Fruit fly (Drosophila melanogaster) whole organism, embryonic: ENCODE data around the gene IFT43.

Experiments used
- BEAF-32 ChIP-seq: fragments of 200-800 bp; sonication (Bioruptor generic); optimal IDR thresholded peaks from 3 replicates; lab custom pipeline; 2017; ENCODE audit warnings: missing biosample characterization, missing genetic modification characterization, mild to moderate bottlenecking, moderate library complexity, missing genetic modification reagents
- CG10267 ChIP-seq: fragments of 200-800 bp; sonication (Bioruptor generic); optimal IDR thresholded peaks from 2 replicates; lab custom pipeline; 2018; ENCODE audit warnings: missing biosample characterization, mild to moderate bottlenecking, missing genetic modification characterization, moderate library complexity
- CG11504 ChIP-seq: fragments of 200-800 bp; sonication (Bioruptor generic); optimal IDR thresholded peaks from 3 replicates; lab custom pipeline; 2019; ENCODE audit warnings: missing biosample characterization, mild to moderate bottlenecking, missing genetic modification characterization, moderate library complexity
- CG11723 ChIP-seq: fragments of 200-800 bp; sonication (Bioruptor generic); optimal IDR thresholded peaks from 2 replicates; lab custom pipeline; 2017; ENCODE audit warnings: missing biosample characterization, mild to moderate bottlenecking, missing genetic modification characterization
- CG12659 ChIP-seq: fragments of 200-800 bp; sonication (Bioruptor generic); optimal IDR thresholded peaks from 3 replicates; lab custom pipeline; 2017; ENCODE audit warnings: mild to moderate bottlenecking, missing biosample characterization, missing genetic modification reagents, missing genetic modification characterization
- CG12942 ChIP-seq: fragments of 200-800 bp; sonication (Bioruptor generic); optimal IDR thresholded peaks from 3 replicates; lab custom pipeline; 2016; ENCODE audit warnings: missing biosample characterization, missing genetic modification characterization
- CG13894 ChIP-seq: fragments of 200-800 bp; sonication (Bioruptor generic); optimal IDR thresholded peaks from 3 replicates; lab custom pipeline; 2018; ENCODE audit warnings: missing biosample characterization, mild to moderate bottlenecking, missing genetic modification characterization, moderate library complexity
- CG14860 ChIP-seq: fragments of 200-800 bp; sonication (Bioruptor generic); IDR thresholded peaks from 3 replicates; pipeline ENCODE4 v1.3.6; 2022; ENCODE audit warnings: missing biosample characterization, missing genetic modification characterization; ENCODE audit not compliant: partially characterized antibody
- CG1602 ChIP-seq: fragments of 200-800 bp; sonication (Bioruptor generic); optimal IDR thresholded peaks from 3 replicates; lab custom pipeline; 2016; ENCODE audit warnings: missing biosample characterization, missing genetic modification characterization
- CG17829 ChIP-seq: fragments of 200-800 bp; optimal IDR thresholded peaks from 2 replicates; lab custom pipeline; 2019; ENCODE audit warnings: missing biosample characterization, mild to moderate bottlenecking, missing genetic modification characterization, moderate library complexity
- CG18476 ChIP-seq: fragments of 200-800 bp; sonication (Bioruptor generic); optimal IDR thresholded peaks from 2 replicates; lab custom pipeline; 2016; ENCODE audit warnings: missing biosample characterization, mild to moderate bottlenecking, missing genetic modification characterization
- CG2129 ChIP-seq: fragments of 200-800 bp; sonication (Bioruptor generic); IDR thresholded peaks from 2 replicates; pipeline ENCODE4 v1.3.6; 2022; ENCODE audit warnings: missing biosample characterization, missing genetic modification characterization; ENCODE audit not compliant: partially characterized antibody
- CG31388 ChIP-seq: fragments of 200-800 bp; sonication (Bioruptor generic); optimal IDR thresholded peaks from 2 replicates; lab custom pipeline; 2016; ENCODE audit warnings: missing biosample characterization, missing genetic modification characterization
- CG34422 ChIP-seq: fragments of 200-800 bp; sonication (Bioruptor generic); IDR thresholded peaks from 3 replicates; pipeline ENCODE4 v1.3.6; 2022; ENCODE audit warnings: missing biosample characterization, missing genetic modification characterization
- CG4617 ChIP-seq: fragments of 200-800 bp; sonication (Bioruptor generic); optimal IDR thresholded peaks from 3 replicates; lab custom pipeline; 2016; ENCODE audit warnings: missing biosample characterization, missing genetic modification characterization, borderline replicate concordance
- CG8089 ChIP-seq: fragments of 200-800 bp; sonication (Bioruptor generic); optimal IDR thresholded peaks from 3 replicates; lab custom pipeline; 2016; ENCODE audit warnings: missing biosample characterization, missing genetic modification characterization
- CG8765 ChIP-seq: fragments of 200-800 bp; sonication (Bioruptor generic); IDR thresholded peaks from 2 replicates; pipeline ENCODE4 v1.3.6; 2022; ENCODE audit warnings: missing biosample characterization, missing genetic modification characterization
- CG9437 ChIP-seq: fragments of 200-800 bp; sonication (Bioruptor generic); optimal IDR thresholded peaks from 2 replicates; lab custom pipeline; 2018; ENCODE audit warnings: missing biosample characterization, mild to moderate bottlenecking, missing genetic modification characterization
- Chrac-16 ChIP-seq: fragments of 200-800 bp; sonication (Bioruptor generic); optimal IDR thresholded peaks from 3 replicates; lab custom pipeline; 2016; ENCODE audit warnings: missing biosample characterization, missing genetic modification characterization
- D19A ChIP-seq: fragments of 200-800 bp; optimal IDR thresholded peaks from 3 replicates; lab custom pipeline; 2019; ENCODE audit warnings: missing biosample characterization, mild to moderate bottlenecking, missing genetic modification characterization, moderate library complexity
- Deaf1 ChIP-seq: fragments of 200-800 bp; optimal IDR thresholded peaks from 3 replicates; lab custom pipeline; 2019; ENCODE audit warnings: missing biosample characterization, mild to moderate bottlenecking, missing genetic modification characterization, moderate library complexity
- Dp ChIP-seq: fragments of 200-800 bp; sonication (Bioruptor generic); optimal IDR thresholded peaks from 2 replicates; lab custom pipeline; 2018; ENCODE audit warnings: missing biosample characterization, mild to moderate bottlenecking, missing genetic modification characterization, moderate library complexity
- Ets97D ChIP-seq: fragments of 200-800 bp; sonication (Bioruptor generic); optimal IDR thresholded peaks from 3 replicates; lab custom pipeline; 2016; ENCODE audit warnings: missing biosample characterization, missing genetic modification characterization
- MESR4 ChIP-seq: fragments of 200-800 bp; sonication (Bioruptor generic); optimal IDR thresholded peaks from 2 replicates; lab custom pipeline; 2018; ENCODE audit warnings: missing biosample characterization, mild to moderate bottlenecking, missing genetic modification characterization, moderate library complexity
- Med ChIP-seq: fragments of 200-800 bp; sonication (Bioruptor generic); peaks from one replicate; lab custom pipeline; 2016; ENCODE audit warnings: missing biosample characterization, missing genetic modification characterization, mild to moderate bottlenecking, inconsistent platforms, moderate library complexity
- Myb ChIP-seq: fragments of 200-800 bp; sonication (Bioruptor generic); optimal IDR thresholded peaks from 2 replicates; lab custom pipeline; 2016; ENCODE audit warnings: missing biosample characterization, missing genetic modification characterization
- Ptx1 ChIP-seq: fragments of 200-800 bp; sonication (Bioruptor generic); IDR thresholded peaks from 2 replicates; pipeline ENCODE4 v1.3.6; 2022; ENCODE audit warnings: missing biosample characterization, missing genetic modification characterization
- Sin3A ChIP-seq: fragments of >200 bp; optimal IDR thresholded peaks from 2 replicates; lab custom pipeline; 2018
- Sry-δ ChIP-seq: fragments of 200-800 bp; sonication (Bioruptor generic); optimal IDR thresholded peaks from 2 replicates; lab custom pipeline; 2016; ENCODE audit warnings: missing biosample characterization, missing genetic modification characterization
- YL-1 ChIP-seq: fragments of 200-800 bp; sonication (Bioruptor generic); optimal IDR thresholded peaks from 3 replicates; lab custom pipeline; 2017; ENCODE audit warnings: missing biosample characterization, mild to moderate bottlenecking, missing genetic modification characterization
- amos ChIP-seq: fragments of 200-800 bp; sonication (Bioruptor generic); IDR thresholded peaks from 2 replicates; pipeline ENCODE4 v1.3.6; 2022; ENCODE audit warnings: missing biosample characterization, missing genetic modification characterization; ENCODE audit not compliant: partially characterized antibody
- ci ChIP-seq: fragments of 200-800 bp; sonication (Bioruptor generic); IDR thresholded peaks from 3 replicates; pipeline ENCODE4 v1.3.6; 2022; ENCODE audit warnings: missing biosample characterization, missing genetic modification characterization
- dan ChIP-seq: fragments of 200-800 bp; sonication (Bioruptor generic); IDR thresholded peaks from 2 replicates; pipeline ENCODE4 v1.3.6; 2022; ENCODE audit warnings: missing biosample characterization, missing genetic modification characterization
- dmrt99B ChIP-seq: fragments of 200-800 bp; sonication (Bioruptor generic); optimal IDR thresholded peaks from 2 replicates; lab custom pipeline; 2018; ENCODE audit warnings: missing biosample characterization, mild to moderate bottlenecking, missing genetic modification characterization, moderate library complexity
- dysf ChIP-seq: fragments of 200-800 bp; sonication (Bioruptor generic); IDR thresholded peaks from 3 replicates; pipeline ENCODE4 v1.3.6; 2022; ENCODE audit warnings: missing biosample characterization, missing genetic modification characterization
- fd96Cb ChIP-seq: fragments of 200-800 bp; sonication (Bioruptor generic); optimal IDR thresholded peaks from 2 replicates; lab custom pipeline; 2018; ENCODE audit warnings: missing biosample characterization, mild to moderate bottlenecking, missing genetic modification characterization, moderate library complexity
- ftz-f1 ChIP-seq: fragments of 200-800 bp; sonication (Bioruptor generic); optimal IDR thresholded peaks from 2 replicates; lab custom pipeline; 2016; ENCODE audit warnings: missing biosample characterization, missing genetic modification characterization
- hbn ChIP-seq: fragments of 200-800 bp; sonication (Bioruptor generic); IDR thresholded peaks from 2 replicates; pipeline ENCODE4 v1.3.6; 2022; ENCODE audit warnings: missing biosample characterization, missing genetic modification characterization; ENCODE audit not compliant: partially characterized antibody
- jing ChIP-seq: fragments of 200-800 bp; sonication (Bioruptor generic); optimal IDR thresholded peaks from 2 replicates; lab custom pipeline; 2018; ENCODE audit warnings: missing biosample characterization, mild to moderate bottlenecking, missing genetic modification characterization
- lilli ChIP-seq: fragments of 200-800 bp; sonication (Bioruptor generic); optimal IDR thresholded peaks from 3 replicates; lab custom pipeline; 2016; ENCODE audit warnings: missing biosample characterization, missing genetic modification characterization
- onecut ChIP-seq: fragments of 200-800 bp; sonication (Bioruptor generic); IDR thresholded peaks from 2 replicates; pipeline ENCODE4 v1.3.6; 2022; ENCODE audit warnings: missing biosample characterization, missing genetic modification characterization
- org-1 ChIP-seq: fragments of 200-800 bp; sonication (Bioruptor generic); optimal IDR thresholded peaks from 2 replicates; lab custom pipeline; 2017; ENCODE audit warnings: missing biosample characterization, missing genetic modification characterization
- pan ChIP-seq, 4 experiments: fragments of >200 bp in 3 of 4; fragments of 200-800 bp in 1 of 4; sonication (Bioruptor generic) in 1 of 4; optimal IDR thresholded peaks in 3 of 4; IDR thresholded peaks in 1 of 4; 2 replicates each; pipeline versions ENCODE4 v1.3.6 to Lab custom; 2017 to 2022; ENCODE audit warnings: missing biosample characterization in 2 of 4, missing genetic modification characterization in 2 of 4, mixed read lengths in 1 of 4
- peb ChIP-seq: fragments of 200-800 bp; sonication (Bioruptor generic); IDR thresholded peaks from 2 replicates; pipeline ENCODE4 v1.3.6; 2022; ENCODE audit warnings: missing biosample characterization, missing genetic modification characterization
- pfk ChIP-seq: fragments of 200-800 bp; sonication (Bioruptor generic); optimal IDR thresholded peaks from 2 replicates; lab custom pipeline; 2018; ENCODE audit warnings: missing biosample characterization, mild to moderate bottlenecking, missing genetic modification characterization, moderate library complexity
- pzg ChIP-seq: fragments of 200-800 bp; sonication (Bioruptor generic); optimal IDR thresholded peaks from 3 replicates; lab custom pipeline; 2018; ENCODE audit warnings: missing biosample characterization, mild to moderate bottlenecking, missing genetic modification characterization, moderate library complexity
- sqz ChIP-seq: fragments of 200-800 bp; sonication (Bioruptor generic); optimal IDR thresholded peaks from 3 replicates; lab custom pipeline; 2018; ENCODE audit warnings: missing biosample characterization, mild to moderate bottlenecking, missing genetic modification characterization
- tap ChIP-seq: fragments of 200-800 bp; optimal IDR thresholded peaks from 3 replicates; lab custom pipeline; 2019; ENCODE audit warnings: missing biosample characterization, mild to moderate bottlenecking, missing genetic modification characterization, moderate library complexity
- yki ChIP-seq: fragments of >200 bp; optimal IDR thresholded peaks from 3 replicates; lab custom pipeline; 2018
- zen ChIP-seq: fragments of 200-800 bp; sonication (Bioruptor generic); optimal IDR thresholded peaks from 3 replicates; lab custom pipeline; 2018; ENCODE audit warnings: missing biosample characterization, mild to moderate bottlenecking, missing genetic modification characterization, moderate library complexity

The IFT43 gene

DNA sequence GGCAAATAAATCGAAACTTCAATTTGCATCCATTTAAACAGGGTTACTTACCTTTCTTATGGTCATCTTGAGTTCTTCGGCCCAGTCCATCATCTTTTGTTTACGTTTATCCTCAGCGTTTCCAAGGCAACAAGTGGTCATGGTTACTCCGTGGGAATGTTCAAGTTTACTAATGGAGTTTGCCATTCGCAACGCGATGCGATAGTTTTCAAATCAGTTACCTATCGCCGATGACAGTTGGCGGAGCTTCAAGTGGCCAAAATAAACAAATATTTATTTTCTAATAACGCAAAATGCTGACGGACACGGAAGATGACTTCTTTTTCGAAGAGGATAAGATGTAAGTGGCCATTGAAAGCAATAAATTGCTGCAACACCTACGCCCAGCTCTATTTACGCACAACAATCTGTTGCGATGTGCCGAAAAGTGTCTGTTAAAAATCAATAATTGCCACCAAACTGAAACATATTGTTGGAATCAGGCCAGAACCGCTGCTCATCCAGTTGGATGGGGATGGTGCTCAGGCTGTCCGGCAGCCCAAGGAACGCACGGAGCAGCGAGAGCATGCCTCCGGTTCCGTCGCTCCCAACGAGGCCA lies at the start of gene IFT43, which contains the start of gene PICK1 (continued):
- TF ChIP-seq CG10267 (tag; lab: Kevin White, UChicago) (no peak), dan (GFP tag; lab: Robert Waterston, UW) (no peak), YL-1 (GFP tag; lab: Kevin White, UChicago) (peak; percentile 37), lilli (GFP tag; lab: Kevin White, UChicago) (no peak), dmrt99B (no peak), MESR4 (GFP tag; lab: Kevin White, UChicago) (peak; percentile 31), Ptx1 (GFP tag; lab: Robert Waterston, UW) (no peak), fd96Cb (tag; lab: Kevin White, UChicago) (no peak), Ets97D (peak; percentile 25), hbn (GFP tag; lab: Robert Waterston, UW) (peak; percentile 83), Dp (GFP tag; lab: Kevin White, UChicago) (peak; percentile 37), CG12659 (GFP tag; lab: Kevin White, UChicago) (peak; percentile 37), Sin3A (peak; percentile 63), amos (peak; percentile 88), sqz (no peak), Deaf1 (tag; lab: Kevin White, UChicago) (no peak), CG2129 (GFP tag; lab: Robert Waterston, UW) (peak; percentile 52), CG18476 (no peak), Sry-δ (GFP tag; lab: Kevin White, UChicago) (peak; percentile 64), D19A (tag; lab: Kevin White, UChicago) (no peak), Med (GFP tag; lab: Kevin White, UChicago) (peak; percentile 61), Myb (GFP tag; lab: Kevin White, UChicago) (peak; percentile 59), BEAF-32 (GFP tag; lab: Kevin White, UChicago) (peak; percentile 82), CG4617 (GFP tag; lab: Kevin White, UChicago) (peak; percentile 42), ftz-f1 (peak; percentile 55), CG34422 (GFP tag; lab: Robert Waterston, UW) (peak; percentile 54; the same call in 1 of the 3 replicates), peb (GFP tag; lab: Robert Waterston, UW) (no peak), CG1602 (no peak), pzg (GFP tag; lab: Kevin White, UChicago) (peak; percentile 70), pfk (GFP tag; lab: Kevin White, UChicago) (no peak), CG14860 (GFP tag; lab: Robert Waterston, UW) (peak; percentile 72), CG13894 (tag; lab: Kevin White, UChicago) (no peak), Chrac-16 (GFP tag; lab: Kevin White, UChicago) (no peak)

DNA sequence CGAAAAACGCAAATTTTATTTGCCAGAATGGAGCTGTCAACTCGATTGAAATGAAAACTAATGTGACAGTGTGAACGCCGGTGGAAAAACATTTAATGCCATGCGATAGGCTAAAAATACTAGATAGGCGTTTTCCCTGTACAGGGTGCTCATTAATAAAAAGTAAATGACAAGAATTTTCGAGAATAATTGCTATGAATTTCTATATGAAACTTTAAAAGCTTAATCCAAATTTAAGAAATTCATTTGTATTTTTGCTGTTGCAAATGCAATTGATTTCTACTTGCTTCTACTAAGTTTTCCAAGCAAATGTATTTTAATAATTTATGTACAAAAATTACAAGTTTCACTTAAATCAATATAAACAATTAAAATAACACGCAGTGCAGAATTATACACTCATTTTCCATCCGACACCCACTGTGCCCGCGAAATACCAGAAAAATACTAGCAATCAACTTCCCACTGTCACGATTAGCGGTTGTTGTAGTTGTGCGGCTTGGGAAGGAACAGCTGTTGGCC lies 27.1 kb upstream of the IFT43 start, which contains the start of gene Pih1D1:
Gene Pih1D1, minus strand, starts transcription at position 50 of the 522 bp plus-strand sequence.
- TF ChIP-seq CG17829 (tag; lab: Kevin White, UChicago) (peak; percentile 96), CG9437 (GFP tag; lab: Kevin White, UChicago) (peak; percentile 90), pan (optimal IDR thresholded peaks at IDR 0.05; lab: Kevin White, UChicago) (no peak), pan (GFP tag; optimal IDR thresholded peaks at IDR 0.05 in 1 of 2, IDR thresholded peaks at IDR 0.05 in 1 of 2) (peak in 1 of 2 experiments; percentile 97), fd96Cb (tag; lab: Kevin White, UChicago) (peak; percentile 95), org-1 (GFP tag; lab: Kevin White, UChicago) (peak; percentile 87), dysf (GFP tag; lab: Robert Waterston, UW) (peak; percentile 98), CG11504 (peak; percentile 96), tap (tag; lab: Kevin White, UChicago) (peak; percentile 85), onecut (GFP tag; lab: Robert Waterston, UW) (peak; percentile 82), CG12942 (peak; percentile 93), yki (lab: Kevin White, UChicago) (no peak), CG8089 (GFP tag; lab: Kevin White, UChicago) (peak; percentile 92), jing (peak; percentile 88), CG8765 (GFP tag; lab: Robert Waterston, UW) (peak; percentile 93), zen (tag; lab: Kevin White, UChicago) (peak; percentile 95), ci (GFP tag; lab: Robert Waterston, UW) (peak; percentile 90), CG11723 (peak; percentile 87), CG31388 (GFP tag; lab: Kevin White, UChicago) (peak; percentile 88), CG12659 (GFP tag; lab: Kevin White, UChicago) (peak; percentile 96)
